Worm (Caenorhabditis elegans): ENCODE measurements around the gene M01H9.4.

DNA sequence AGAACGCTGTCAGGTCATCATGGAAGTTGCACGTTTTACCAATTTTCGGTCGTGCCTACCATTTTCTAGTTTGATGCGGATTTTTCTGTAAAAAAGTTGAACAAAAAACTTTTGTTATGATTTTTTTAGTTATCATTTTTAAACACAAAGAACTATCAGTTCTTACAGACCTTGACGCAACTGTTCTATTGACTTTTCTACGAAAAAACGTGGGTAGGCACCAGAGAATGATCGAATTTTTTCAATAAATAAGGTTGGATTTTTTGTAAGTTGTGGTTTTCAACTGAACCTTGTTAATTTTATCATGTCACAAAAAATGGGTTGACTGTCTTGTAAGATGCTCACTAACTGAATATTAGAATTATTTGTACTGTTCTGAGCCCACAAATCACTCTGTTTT is 4.1 kb downstream of the M01H9.4 start:
- TF ChIP-seq lin-39 (tag; optimal IDR thresholded peaks at IDR 0.05) (no peak), ceh-9 (tag; optimal IDR thresholded peaks at IDR 0.05) (no peak), nhr-11 (tag; optimal IDR thresholded peaks at IDR 0.05) (no peak), tbx-2 (tag; optimal IDR thresholded peaks at IDR 0.05) (no peak), nhr-12 (tag; optimal IDR thresholded peaks at IDR 0.05) (no peak), elt-1 (tag; optimal IDR thresholded peaks at IDR 0.05) (no peak), nhr-76 (tag; optimal IDR thresholded peaks at IDR 0.05) (no peak), nhr-77 (tag; optimal IDR thresholded peaks at IDR 0.05) (no peak), egl-5 (tag; optimal IDR thresholded peaks at IDR 0.05) (no peak)

Measured in whole organism, L3 larva.